Fruit fly (Drosophila melanogaster): ENCODE data around the gene Nuf2.

The Nuf2 gene

DNA sequence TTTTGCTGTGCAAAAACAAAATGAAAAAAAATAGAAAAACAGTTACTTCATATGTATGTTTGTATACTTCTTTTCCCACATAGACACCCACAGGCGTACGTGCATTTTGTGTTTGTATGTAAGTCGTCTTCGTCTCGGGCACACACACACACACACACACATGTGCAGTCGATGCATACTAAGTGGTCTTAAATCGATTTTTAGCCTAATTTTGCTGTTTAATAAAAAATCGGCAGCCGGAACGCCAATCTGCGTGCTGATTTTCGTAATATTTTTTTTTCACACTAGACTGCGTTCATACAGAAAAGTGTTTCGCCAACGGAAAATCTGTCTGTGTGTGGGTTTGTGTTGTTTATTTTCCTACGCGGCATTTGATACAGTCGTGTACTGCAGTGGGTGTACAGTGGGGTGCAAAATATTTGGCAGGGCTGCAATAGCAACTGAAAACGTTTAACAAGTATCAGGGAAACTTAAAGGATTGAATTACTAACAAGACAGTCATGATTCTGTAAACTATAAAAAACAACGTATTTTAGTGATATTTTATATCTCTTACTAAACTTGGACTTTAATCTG is 32.4 kb downstream of the Nuf2 start (continued):
- TF ChIP-seq CG3847 (GFP tag; IDR thresholded peaks at IDR 0.05) (0 out of 2 replicates have a peak, but pooled peaks have one; percentile 23), CG11093 (GFP tag; IDR thresholded peaks at IDR 0.05) (no peak), CG2875 (GFP tag; optimal IDR thresholded peaks at IDR 0.05) (no peak), CG17912 (GFP tag; optimal IDR thresholded peaks at IDR 0.05) (peak; percentile 34), stwl (tag; optimal IDR thresholded peaks at IDR 0.05) (no peak), z (GFP tag; IDR thresholded peaks at IDR 0.05) (no peak), repo (GFP tag; optimal IDR thresholded peaks at IDR 0.05) (peak; percentile 35), CG9797 (GFP tag; optimal IDR thresholded peaks at IDR 0.05) (no peak), B-H1 (GFP tag; IDR thresholded peaks at IDR 0.05) (peak; percentile 38; the same call in 1 of the 3 replicates), Dip2 (GFP tag; IDR thresholded peaks at IDR 0.05) (no peak), Adf1 (GFP tag; IDR thresholded peaks at IDR 0.05) (peak; percentile 20; the same call in 1 of the 2 replicates), pan (optimal IDR thresholded peaks at IDR 0.05) (no peak), pan (GFP tag; optimal IDR thresholded peaks at IDR 0.05 in 1 of 2, IDR thresholded peaks at IDR 0.05 in 1 of 2) (peak in 1 of 2 experiments; percentile 35), CG8359 (GFP tag; optimal IDR thresholded peaks at IDR 0.05; ENCODE audit: borderline replicate concordance) (no peak), CG4707 (GFP tag; optimal IDR thresholded peaks at IDR 0.05) (peak; percentile 8), CG17359 (tag; optimal IDR thresholded peaks at IDR 0.05) (peak; percentile 49), trh (GFP tag; optimal IDR thresholded peaks at IDR 0.05) (no peak), Mrtf (GFP tag; IDR thresholded peaks at IDR 0.05) (no peak), CG18262 (tag; optimal IDR thresholded peaks at IDR 0.05) (peak; percentile 25), ab (GFP tag; optimal IDR thresholded peaks at IDR 0.05) (no peak), tio (GFP tag; optimal IDR thresholded peaks at IDR 0.05) (no peak), tx (GFP tag; optimal IDR thresholded peaks at IDR 0.05) (peak; percentile 55), otp (GFP tag; IDR thresholded peaks at IDR 0.05) (no peak), lilli (GFP tag; optimal IDR thresholded peaks at IDR 0.05) (peak; percentile 69), CG3407 (GFP tag; optimal IDR thresholded peaks at IDR 0.05) (no peak), sim (GFP tag; IDR thresholded peaks at IDR 0.05) (0 out of 2 replicates have a peak, but pooled peaks have one; percentile 19), lbe (GFP tag; optimal IDR thresholded peaks at IDR 0.05) (peak; percentile 47), phol (tag; optimal IDR thresholded peaks at IDR 0.05) (no peak), CG11398 (GFP tag; optimal IDR thresholded peaks at IDR 0.05) (no peak), Poxn (GFP tag; IDR thresholded peaks at IDR 0.05) (no peak), sr (GFP tag; IDR thresholded peaks at IDR 0.05) (peak; percentile 70; the same call in 2 of the 3 replicates), bowl (GFP tag; IDR thresholded peaks at IDR 0.05) (no peak), HmgZ (tag; optimal IDR thresholded peaks at IDR 0.05) (peak; percentile 50), Atf3 (GFP tag; optimal IDR thresholded peaks at IDR 0.05) (no peak), Awh (GFP tag; IDR thresholded peaks at IDR 0.05) (no peak), az2 (GFP tag; optimal IDR thresholded peaks at IDR 0.05) (peak; percentile 43), CG11695 (GFP tag; IDR thresholded peaks at IDR 0.05) (0 out of 3 replicates have a peak, but pooled peaks have one; percentile 8), CG42726 (GFP tag; IDR thresholded peaks at IDR 0.05; ENCODE audit: partially characterized antibody) (no peak), CG12155 (GFP tag; optimal IDR thresholded peaks at IDR 0.05) (peak; percentile 29), NK7.1 (GFP tag; optimal IDR thresholded peaks at IDR 0.05) (no peak), Atf-2 (GFP tag; optimal IDR thresholded peaks at IDR 0.05) (no peak), Sox100B (GFP tag; optimal IDR thresholded peaks at IDR 0.05) (no peak), CG6689 (GFP tag; IDR thresholded peaks at IDR 0.05) (no peak), CG1603 (tag; optimal IDR thresholded peaks at IDR 0.05) (peak; percentile 45), so (GFP tag; IDR thresholded peaks at IDR 0.05) (no peak), da (GFP tag; optimal IDR thresholded peaks at IDR 0.05) (peak; percentile 15), pita (GFP tag; optimal IDR thresholded peaks at IDR 0.05) (no peak), CG11456 (GFP tag; IDR thresholded peaks at IDR 0.05) (no peak; the same call in 2 of the 3 replicates), Dbx (GFP tag; IDR thresholded peaks at IDR 0.05) (peak; percentile 34; the same call in 1 of the 3 replicates), CG13123 (GFP tag; optimal IDR thresholded peaks at IDR 0.05) (peak; percentile 1), Lim3 (GFP tag; IDR thresholded peaks at IDR 0.05) (no peak)

Data from whole organism, embryonic.